Fruit fly (Drosophila melanogaster): ENCODE results near the gene ed.

Gene ed

DNA sequence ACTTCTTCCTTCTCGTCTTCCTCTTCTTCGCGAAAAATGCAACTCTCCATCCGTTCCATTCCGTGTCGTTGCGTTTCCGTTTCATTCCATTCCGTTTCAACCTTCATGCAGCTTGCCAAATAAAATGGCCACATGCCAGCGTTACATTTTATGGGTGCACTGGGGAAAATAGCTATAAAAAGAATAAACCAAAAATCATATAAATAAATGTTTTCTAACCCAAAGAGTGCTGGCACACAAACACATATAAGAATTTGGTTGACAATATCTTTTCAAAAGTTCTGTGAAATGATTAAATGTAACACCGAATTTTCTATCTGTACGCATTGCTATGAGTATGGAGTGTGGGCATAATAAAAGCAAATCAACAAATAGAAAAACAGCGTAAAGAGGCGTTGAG, 44.6 kb downstream of the ed start (continued):
- TF ChIP-seq CG32532 (GFP tag; IDR thresholded peaks at IDR 0.05) (no peak), vnd (GFP tag; IDR thresholded peaks at IDR 0.05; ENCODE audit: partially characterized antibody) (no peak), onecut (GFP tag; IDR thresholded peaks at IDR 0.05) (no peak), Vsx1 (GFP tag; optimal IDR thresholded peaks at IDR 0.05) (no peak), trh (GFP tag; optimal IDR thresholded peaks at IDR 0.05) (no peak), Nf-YA (GFP tag; IDR thresholded peaks at IDR 0.05) (no peak), Dfd (GFP tag; optimal IDR thresholded peaks at IDR 0.05) (no peak), ftz-f1 (GFP tag; optimal IDR thresholded peaks at IDR 0.05) (no peak), CG3065 (GFP tag; optimal IDR thresholded peaks at IDR 0.05) (no peak), CHES-1-like (GFP tag; optimal IDR thresholded peaks at IDR 0.05) (no peak), nerfin-1 (tag; optimal IDR thresholded peaks at IDR 0.05) (no peak), CG2712 (tag; optimal IDR thresholded peaks at IDR 0.05) (no peak), CG2116 (GFP tag; optimal IDR thresholded peaks at IDR 0.05) (no peak), dysf (GFP tag; IDR thresholded peaks at IDR 0.05) (peak; percentile 45; the same call in 1 of the 3 replicates), Abd-B (GFP tag; optimal IDR thresholded peaks at IDR 0.05) (peak; percentile 21), toy (GFP tag; IDR thresholded peaks at IDR 0.05) (no peak), Mad (GFP tag; optimal IDR thresholded peaks at IDR 0.05) (no peak), Doc3 (GFP tag; IDR thresholded peaks at IDR 0.05; ENCODE audit: partially characterized antibody) (no peak), CG17361 (GFP tag; IDR thresholded peaks at IDR 0.05) (no peak), gem (tag; optimal IDR thresholded peaks at IDR 0.05) (peak; percentile 55), pnt (GFP tag; optimal IDR thresholded peaks at IDR 0.05) (no peak), Hr39 (optimal IDR thresholded peaks at IDR 0.05) (no peak), Deaf1 (tag; optimal IDR thresholded peaks at IDR 0.05) (no peak), CG9876 (GFP tag; optimal IDR thresholded peaks at IDR 0.05) (no peak), Nf-YC (tag; optimal IDR thresholded peaks at IDR 0.05) (no peak), klu (GFP tag; IDR thresholded peaks at IDR 0.05) (no peak), CG6254 (GFP tag; optimal IDR thresholded peaks at IDR 0.05) (no peak), danr (GFP tag; IDR thresholded peaks at IDR 0.05) (no peak), CG13775 (GFP tag; optimal IDR thresholded peaks at IDR 0.05) (no peak), Hr78 (GFP tag; optimal IDR thresholded peaks at IDR 0.05) (no peak), CG2202 (tag; optimal IDR thresholded peaks at IDR 0.05) (no peak), Med (GFP tag) (peak; percentile 64), CkIIα-i1 (GFP tag; IDR thresholded peaks at IDR 0.05) (no peak), CG17802 (tag; optimal IDR thresholded peaks at IDR 0.05) (no peak), Jarid2 (GFP tag; optimal IDR thresholded peaks at IDR 0.05) (no peak), CG30403 (GFP tag; optimal IDR thresholded peaks at IDR 0.05) (peak; percentile 6), NC2α (GFP tag; optimal IDR thresholded peaks at IDR 0.05) (no peak), sr (GFP tag; IDR thresholded peaks at IDR 0.05) (no peak), cwo (GFP tag; optimal IDR thresholded peaks at IDR 0.05) (no peak), Ptx1 (GFP tag; IDR thresholded peaks at IDR 0.05) (peak; percentile 38; the same call in 1 of the 2 replicates), CG18764 (GFP tag; optimal IDR thresholded peaks at IDR 0.05) (no peak), nerfin-2 (GFP tag; IDR thresholded peaks at IDR 0.05; ENCODE audit: partially characterized antibody) (no peak), Xrp1 (GFP tag; IDR thresholded peaks at IDR 0.05) (0 out of 2 replicates have a peak, but pooled peaks have one; percentile 29), Blimp-1 (GFP tag; optimal IDR thresholded peaks at IDR 0.05) (no peak), PHDP (tag; optimal IDR thresholded peaks at IDR 0.05) (peak; percentile 31), Atf3 (GFP tag; optimal IDR thresholded peaks at IDR 0.05) (no peak), CTCF (GFP tag; optimal IDR thresholded peaks at IDR 0.05) (no peak), hkb (optimal IDR thresholded peaks at IDR 0.05) (no peak), hkb (GFP tag; IDR thresholded peaks at IDR 0.05) (0 out of 2 replicates have a peak, but pooled peaks have one; percentile 32), Neu2 (GFP tag; optimal IDR thresholded peaks at IDR 0.05; ENCODE audit: borderline replicate concordance) (no peak), Chrac-16 (GFP tag; optimal IDR thresholded peaks at IDR 0.05) (peak; percentile 10), Hr51 (GFP tag; optimal IDR thresholded peaks at IDR 0.05) (no peak), seq (GFP tag; IDR thresholded peaks at IDR 0.05) (no peak)
